Fruit fly (Drosophila melanogaster): ENCODE measurements around the gene CG9130.

Gene CG9130

DNA sequence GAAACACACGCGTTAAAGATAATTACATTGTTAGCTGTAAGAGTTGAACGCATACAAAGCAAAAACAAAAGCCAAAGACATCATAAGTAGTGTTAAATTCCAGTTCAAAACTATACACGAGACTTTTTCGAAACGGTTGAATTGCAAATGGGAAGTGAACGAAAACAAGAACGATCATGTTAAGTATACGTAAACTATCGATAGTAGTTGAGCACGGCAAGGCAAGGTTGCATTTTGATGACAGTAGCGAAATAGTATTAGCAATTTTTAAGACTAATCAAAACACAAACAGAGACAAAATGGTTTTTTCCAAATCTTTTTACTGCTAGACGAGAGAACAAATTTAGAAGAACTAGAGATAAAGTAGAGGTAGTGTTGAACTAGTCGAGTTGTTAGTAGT is 43.0 kb downstream of the CG9130 start:
- TF ChIP-seq usp (GFP tag; optimal IDR thresholded peaks at IDR 0.05) (no peak), rgr (GFP tag; optimal IDR thresholded peaks at IDR 0.05) (no peak), N (GFP tag; optimal IDR thresholded peaks at IDR 0.05) (no peak), foxo (GFP tag; optimal IDR thresholded peaks at IDR 0.05) (no peak), jim (GFP tag; optimal IDR thresholded peaks at IDR 0.05) (no peak), Mio (GFP tag; optimal IDR thresholded peaks at IDR 0.05) (no peak), OdsH (GFP tag; optimal IDR thresholded peaks at IDR 0.05) (no peak), dmrt93B (GFP tag; optimal IDR thresholded peaks at IDR 0.05) (no peak)

DNA sequence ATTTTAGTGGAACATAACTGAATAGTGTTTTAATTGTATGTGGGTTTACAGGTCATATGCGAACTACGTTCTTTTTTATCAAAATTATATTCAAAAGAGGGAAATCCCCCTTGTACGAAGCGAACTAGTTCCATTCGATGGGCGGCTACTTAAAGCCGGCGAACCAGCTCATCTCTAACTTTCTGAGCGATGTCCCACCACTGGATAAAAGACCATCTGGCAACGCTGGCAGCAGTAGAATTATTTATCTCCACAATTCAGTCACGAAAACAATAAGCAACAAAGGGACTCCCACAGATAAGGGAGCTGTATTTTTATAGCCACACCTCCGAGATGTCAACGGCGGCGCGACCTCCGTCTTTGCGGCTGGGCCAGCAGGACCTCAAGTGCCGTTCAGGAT is 43.9 kb downstream of the CG9130 start, which contains the start of gene Rabex-5:
Gene Rabex-5 (plus strand): TSS at position 221 of the 400 bp plus-strand sequence.
- TF ChIP-seq Hr78 (GFP tag; optimal IDR thresholded peaks at IDR 0.05) (no peak), Jra (GFP tag; optimal IDR thresholded peaks at IDR 0.05) (no peak), h (GFP tag; optimal IDR thresholded peaks at IDR 0.05) (no peak), sage (GFP tag; optimal IDR thresholded peaks at IDR 0.05) (no peak), Dfd (GFP tag; optimal IDR thresholded peaks at IDR 0.05) (no peak), ey (GFP tag; optimal IDR thresholded peaks at IDR 0.05) (peak; percentile 16), Sp1 (GFP tag; optimal IDR thresholded peaks at IDR 0.05) (no peak), Vsx2 (GFP tag; optimal IDR thresholded peaks at IDR 0.05; ENCODE audit: partially characterized antibody) (no peak), CrebA (GFP tag; optimal IDR thresholded peaks at IDR 0.05; ENCODE audit: borderline replicate concordance) (no peak), HLH106 (tag; optimal IDR thresholded peaks at IDR 0.05) (peak; percentile 33), N (GFP tag; optimal IDR thresholded peaks at IDR 0.05) (no peak), tai (GFP tag; optimal IDR thresholded peaks at IDR 0.05) (no peak), brk (GFP tag; optimal IDR thresholded peaks at IDR 0.05) (no peak), Hr83 (GFP tag; optimal IDR thresholded peaks at IDR 0.05; ENCODE audit: poor library complexity, severe bottlenecking) (peak; percentile 18), woc (GFP tag; optimal IDR thresholded peaks at IDR 0.05) (peak; percentile 55), Rel (GFP tag; optimal IDR thresholded peaks at IDR 0.05) (no peak), Rel (tag; optimal IDR thresholded peaks at IDR 0.05) (peak; percentile 100), Abd-B (GFP tag; optimal IDR thresholded peaks at IDR 0.05) (no peak), sv (GFP tag; optimal IDR thresholded peaks at IDR 0.05) (no peak), CG9705 (GFP tag; optimal IDR thresholded peaks at IDR 0.05) (no peak), foxo (GFP tag; optimal IDR thresholded peaks at IDR 0.05) (peak in 1 of 2 experiments; percentile 43), dsf (GFP tag; optimal IDR thresholded peaks at IDR 0.05; ENCODE audit: borderline replicate concordance) (no peak), psq (GFP tag; optimal IDR thresholded peaks at IDR 0.05) (no peak), Mio (GFP tag; optimal IDR thresholded peaks at IDR 0.05) (no peak), rgr (GFP tag; optimal IDR thresholded peaks at IDR 0.05) (peak; percentile 28)

DNA sequence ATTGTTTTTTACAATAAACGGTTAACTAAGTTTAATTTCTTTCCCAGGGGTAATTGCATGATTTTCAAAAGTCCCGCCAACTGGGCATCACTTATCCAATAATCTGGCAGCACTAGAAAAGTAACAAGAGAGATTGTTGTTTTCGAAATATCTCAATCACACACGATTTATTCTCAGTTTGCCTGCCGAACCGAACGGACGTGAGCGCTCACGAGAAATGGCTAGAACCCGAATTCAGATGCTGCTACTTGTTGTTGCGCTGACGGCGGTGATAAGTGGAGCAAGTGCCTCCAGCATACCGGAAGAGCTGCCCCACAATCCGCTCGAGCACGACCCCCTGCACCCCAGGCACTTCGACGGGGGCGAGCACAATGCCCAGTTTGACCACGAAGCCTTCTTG is 46.7 kb downstream of the CG9130 start, which contains the start of gene scf:
Gene scf (plus strand): TSS at position 164 of the 400 bp plus-strand sequence.
- TF ChIP-seq Abd-B (GFP tag; optimal IDR thresholded peaks at IDR 0.05) (no peak), rgr (GFP tag; optimal IDR thresholded peaks at IDR 0.05) (no peak), lola (GFP tag; optimal IDR thresholded peaks at IDR 0.05) (no peak), N (GFP tag; optimal IDR thresholded peaks at IDR 0.05) (no peak), OdsH (GFP tag; optimal IDR thresholded peaks at IDR 0.05) (no peak), woc (GFP tag; optimal IDR thresholded peaks at IDR 0.05) (peak; percentile 4), Mio (GFP tag; optimal IDR thresholded peaks at IDR 0.05) (no peak), fru (GFP tag; optimal IDR thresholded peaks at IDR 0.05) (peak; percentile 99), pan (optimal IDR thresholded peaks at IDR 0.05) (no peak), CG9705 (GFP tag; optimal IDR thresholded peaks at IDR 0.05) (no peak), Jra (GFP tag; optimal IDR thresholded peaks at IDR 0.05) (no peak), CrebA (GFP tag; optimal IDR thresholded peaks at IDR 0.05; ENCODE audit: borderline replicate concordance) (no peak), ey (GFP tag; optimal IDR thresholded peaks at IDR 0.05) (no peak), dmrt93B (GFP tag; optimal IDR thresholded peaks at IDR 0.05) (no peak), dl (GFP tag; optimal IDR thresholded peaks at IDR 0.05; ENCODE audit: insufficient read depth in 1 of 2, partially characterized antibody in 2 of 2) (no peak), psq (GFP tag; optimal IDR thresholded peaks at IDR 0.05) (no peak), Dif (GFP tag; optimal IDR thresholded peaks at IDR 0.05; ENCODE audit: partially characterized antibody) (peak; percentile 57), tai (GFP tag; optimal IDR thresholded peaks at IDR 0.05) (no peak), usp (GFP tag; optimal IDR thresholded peaks at IDR 0.05) (no peak), Dfd (GFP tag; optimal IDR thresholded peaks at IDR 0.05) (no peak), Rel (GFP tag; optimal IDR thresholded peaks at IDR 0.05) (no peak), Rel (tag; optimal IDR thresholded peaks at IDR 0.05) (peak; percentile 58), jim (GFP tag; optimal IDR thresholded peaks at IDR 0.05) (no peak), Hr78 (GFP tag; optimal IDR thresholded peaks at IDR 0.05) (no peak), sv (GFP tag; optimal IDR thresholded peaks at IDR 0.05) (no peak), Myc (optimal IDR thresholded peaks at IDR 0.05) (peak; percentile 63), h (GFP tag; optimal IDR thresholded peaks at IDR 0.05) (no peak), dsf (GFP tag; optimal IDR thresholded peaks at IDR 0.05; ENCODE audit: borderline replicate concordance) (no peak), Sp1 (GFP tag; optimal IDR thresholded peaks at IDR 0.05) (peak; percentile 22), Hr83 (GFP tag; optimal IDR thresholded peaks at IDR 0.05; ENCODE audit: poor library complexity, severe bottlenecking) (no peak), br (GFP tag; optimal IDR thresholded peaks at IDR 0.05) (no peak)

All from whole organism, wandering third instar larva.